Worm (Caenorhabditis elegans) whole organism, early embryonic: Measurements from ENCODE around the gene Y116A8C.23.

Experiments used
- aly-1 ChIP-seq: sonication (generic microtip); optimal IDR thresholded peaks from 2 replicates; lab custom pipeline; 2016; ENCODE audit warnings: missing genetic modification characterization, missing compliant biosample characterization
- ama-1 ChIP-seq: fragments of 150-350 bp; optimal IDR thresholded peaks from 2 replicates; lab custom pipeline; 2014
- flt-1 ChIP-seq: fragments of 200-800 bp; sonication (Bioruptor generic); IDR thresholded peaks from 2 replicates; pipeline ENCODE4 v1.3.6; 2022; ENCODE audit warnings: missing genetic modification characterization, missing compliant biosample characterization
- hmbx-1 ChIP-seq: sonication (generic microtip); optimal IDR thresholded peaks from 2 replicates; lab custom pipeline; 2016; ENCODE audit warnings: mild to moderate bottlenecking, missing genetic modification characterization, missing compliant biosample characterization
- hmg-4 ChIP-seq: fragments of 200-800 bp; sonication (Bioruptor generic); optimal IDR thresholded peaks from 2 replicates; lab custom pipeline; 2018; ENCODE audit warnings: mild to moderate bottlenecking, missing genetic modification characterization, missing compliant biosample characterization
- sea-1 ChIP-seq: fragments of 200-800 bp; sonication (Bioruptor generic); conservative IDR thresholded peaks from 2 replicates; pipeline ENCODE4 v1.3.6; 2022; ENCODE audit warnings: missing genetic modification characterization, missing compliant biosample characterization
- tbx-37 ChIP-seq: fragments of 200-800 bp; sonication (Bioruptor generic); conservative IDR thresholded peaks from 2 replicates; pipeline ENCODE4 v1.3.6; 2022; ENCODE audit warnings: missing genetic modification reagents, missing genetic modification characterization, missing compliant biosample characterization

ce11 chrIV:17104157-17104872, 51.0 kb downstream of the Y116A8C.23 start:
- TF ChIP-seq ama-1 (lab: Kevin White, UChicago) (no peak), sea-1 (GFP tag; lab: Robert Waterston, UW) (no peak), aly-1 (tag; lab: Kevin White, UChicago) (no peak), hmg-4 (GFP tag; lab: Kevin White, UChicago) (no peak), flt-1 (GFP tag; lab: Robert Waterston, UW) (no peak), tbx-37 (GFP tag; lab: Robert Waterston, UW) (no peak), hmbx-1 (tag; lab: Kevin White, UChicago) (no peak)
